Worm (Caenorhabditis elegans): ENCODE results near the gene vwa-8.

DNA sequence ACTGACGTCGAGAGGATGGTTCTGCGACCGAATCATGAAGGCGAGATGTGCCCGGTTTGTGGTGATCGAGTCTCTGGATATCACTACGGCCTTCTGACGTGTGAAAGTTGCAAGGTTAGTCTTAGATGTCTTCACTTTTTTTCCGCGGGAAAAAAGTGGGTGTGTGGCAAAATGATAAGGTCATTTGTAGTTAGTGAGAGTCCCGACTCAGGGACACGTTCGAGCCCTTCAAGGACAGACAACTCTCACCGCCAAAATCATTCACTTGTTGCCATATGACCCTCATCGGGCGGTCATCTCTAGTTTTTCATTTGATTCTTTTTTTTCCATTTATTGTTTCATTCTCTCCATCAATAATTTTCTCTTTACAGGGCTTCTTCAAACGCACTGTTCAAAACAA is 17.6 kb downstream of the vwa-8 start:
- no peak for TF ChIP-seq unc-39 (tag; optimal IDR thresholded peaks at IDR 0.05)
- no peak for TF ChIP-seq mep-1 (tag; optimal IDR thresholded peaks at IDR 0.05)
- TF ChIP-seq mab-5 (tag; optimal IDR thresholded peaks at IDR 0.05) = no peak
- no peak for TF ChIP-seq nhr-28 (tag; optimal IDR thresholded peaks at IDR 0.05)
- no peak for TF ChIP-seq nhr-76 (tag; optimal IDR thresholded peaks at IDR 0.05)
- no peak for TF ChIP-seq flh-1 (GFP tag; optimal IDR thresholded peaks at IDR 0.05)
- no peak for TF ChIP-seq hlh-1 (tag; optimal IDR thresholded peaks at IDR 0.05)

Data from whole organism, mixed stage, embryonic.